Worm (Caenorhabditis elegans) whole organism, L3 larva: ENCODE measurements around the gene txt-13.

Experiments used
- R02D3.7 ChIP-seq: fragments of 150-350 bp; optimal IDR thresholded peaks from 2 replicates; lab custom pipeline; 2014; ENCODE audit warnings: missing biosample characterization, missing genetic modification characterization
- ZK546.5 ChIP-seq: sonication (generic microtip); optimal IDR thresholded peaks from 2 replicates; lab custom pipeline; 2017; ENCODE audit warnings: missing biosample characterization, missing genetic modification characterization
- aly-2 ChIP-seq: fragments of 150-350 bp; optimal IDR thresholded peaks from 2 replicates; lab custom pipeline; 2014; ENCODE audit warnings: missing biosample characterization, missing genetic modification characterization
- ceh-16 ChIP-seq: sonication (generic microtip); optimal IDR thresholded peaks from 2 replicates; lab custom pipeline; 2017; ENCODE audit warnings: missing biosample characterization, missing genetic modification characterization
- ceh-28 ChIP-seq: fragments of 150-350 bp; optimal IDR thresholded peaks from 2 replicates; lab custom pipeline; 2014; ENCODE audit warnings: missing biosample characterization, missing genetic modification reagents, missing genetic modification characterization
- ceh-82 ChIP-seq: fragments of 150-350 bp; optimal IDR thresholded peaks from 2 replicates; lab custom pipeline; 2014; ENCODE audit warnings: missing biosample characterization, missing genetic modification characterization
- ceh-9 ChIP-seq: sonication (generic microtip); optimal IDR thresholded peaks from 2 replicates; lab custom pipeline; 2018; ENCODE audit warnings: missing biosample characterization, missing genetic modification characterization
- egl-5 ChIP-seq: fragments of 150-350 bp; optimal IDR thresholded peaks from 2 replicates; lab custom pipeline; 2017; ENCODE audit warnings: missing biosample characterization, missing genetic modification reagents, missing genetic modification characterization, inconsistent platforms
- elt-2 ChIP-seq: sonication (generic microtip); optimal IDR thresholded peaks from 2 replicates; lab custom pipeline; 2016; ENCODE audit warnings: missing genetic modification reagents, mild to moderate bottlenecking, missing genetic modification characterization, missing compliant biosample characterization
- elt-3 ChIP-seq, 3 experiments: fragments of 150-350 bp in 1 of 3; sonication (generic microtip) in 2 of 3; optimal IDR thresholded peaks; 2 replicates in 2 of 3; 4 replicates in 1 of 3; lab custom pipeline; 2014 to 2017; ENCODE audit warnings: missing biosample characterization in 3 of 3, missing genetic modification characterization in 3 of 3
- eor-1 ChIP-seq, 2 experiments: fragments of 150-350 bp; optimal IDR thresholded peaks; 2 replicates each; lab custom pipeline; 2014 to 2018; ENCODE audit warnings: missing biosample characterization in 2 of 2, missing genetic modification characterization in 2 of 2
- fkh-10 ChIP-seq: sonication (generic microtip); optimal IDR thresholded peaks from 2 replicates; lab custom pipeline; 2017; ENCODE audit warnings: missing biosample characterization, missing genetic modification reagents, missing genetic modification characterization
- hmg-11 ChIP-seq: sonication (generic microtip); optimal IDR thresholded peaks from 2 replicates; lab custom pipeline; 2016; ENCODE audit warnings: missing genetic modification characterization, missing compliant biosample characterization
- lin-15B ChIP-seq: fragments of 150-350 bp; optimal IDR thresholded peaks from 2 replicates; lab custom pipeline; 2014; ENCODE audit warnings: missing biosample characterization, missing genetic modification characterization
- lsy-12 ChIP-seq: sonication (generic microtip); optimal IDR thresholded peaks from 2 replicates; lab custom pipeline; 2016; ENCODE audit warnings: mild to moderate bottlenecking, missing genetic modification characterization, missing compliant biosample characterization
- mdl-1 ChIP-seq: fragments of 150-350 bp; optimal IDR thresholded peaks from 2 replicates; lab custom pipeline; 2014; ENCODE audit warnings: missing biosample characterization, missing genetic modification characterization
- nfya-1 ChIP-seq: sonication (generic microtip); optimal IDR thresholded peaks from 2 replicates; lab custom pipeline; 2017; ENCODE audit warnings: missing genetic modification characterization, mild to moderate bottlenecking, missing compliant biosample characterization, antibody characterized with exemption, moderate library complexity; ENCODE audit not compliant: insufficient read depth
- nhr-23 ChIP-seq: fragments of 150-350 bp; optimal IDR thresholded peaks from 2 replicates; lab custom pipeline; 2014; ENCODE audit warnings: missing biosample characterization, missing genetic modification reagents, missing genetic modification characterization
- nhr-237 ChIP-seq: fragments of 150-350 bp; optimal IDR thresholded peaks from 2 replicates; lab custom pipeline; 2014; ENCODE audit warnings: missing biosample characterization, missing genetic modification characterization
- nhr-25 ChIP-seq: sonication (generic microtip); optimal IDR thresholded peaks from 2 replicates; lab custom pipeline; 2017; ENCODE audit warnings: missing biosample characterization, missing genetic modification characterization
- nhr-28 ChIP-seq: fragments of 150-350 bp; optimal IDR thresholded peaks from 2 replicates; lab custom pipeline; 2014; ENCODE audit warnings: missing biosample characterization, missing genetic modification characterization
- nhr-43 ChIP-seq: sonication (generic microtip); optimal IDR thresholded peaks from 2 replicates; lab custom pipeline; 2016; ENCODE audit warnings: mild to moderate bottlenecking, missing genetic modification characterization, missing compliant biosample characterization; ENCODE audit not compliant: poor library complexity, severe bottlenecking
- nhr-67 ChIP-seq: fragments of 150-350 bp; optimal IDR thresholded peaks from 2 replicates; lab custom pipeline; 2014; ENCODE audit warnings: missing biosample characterization, missing genetic modification characterization
- nhr-76 ChIP-seq: fragments of 150-350 bp; sonication (generic microtip); optimal IDR thresholded peaks from 5 replicates; lab custom pipeline; 2014; ENCODE audit warnings: missing biosample characterization, missing genetic modification characterization
- nhr-77 ChIP-seq: fragments of 150-350 bp; optimal IDR thresholded peaks from 2 replicates; lab custom pipeline; 2014; ENCODE audit warnings: missing biosample characterization, missing genetic modification characterization
- pha-4 ChIP-seq: fragments of 150-350 bp; optimal IDR thresholded peaks from 2 replicates; lab custom pipeline; 2014; ENCODE audit warnings: missing biosample characterization, missing genetic modification reagents, missing genetic modification characterization
- pqm-1 ChIP-seq: fragments of 150-350 bp; optimal IDR thresholded peaks from 2 replicates; lab custom pipeline; 2017; ENCODE audit warnings: missing biosample characterization, missing genetic modification characterization, inconsistent platforms
- sea-2 ChIP-seq: fragments of 150-350 bp; sonication (generic microtip); optimal IDR thresholded peaks from 4 replicates; lab custom pipeline; 2014; ENCODE audit warnings: missing biosample characterization, missing genetic modification reagents, missing genetic modification characterization
- skn-1 ChIP-seq: fragments of 150-350 bp; optimal IDR thresholded peaks from 2 replicates; lab custom pipeline; 2014; ENCODE audit warnings: missing biosample characterization, missing genetic modification characterization
- snpc-4 ChIP-seq: fragments of 150-350 bp; optimal IDR thresholded peaks from 2 replicates; lab custom pipeline; 2014; ENCODE audit warnings: missing biosample characterization, missing genetic modification characterization
- tbx-2 ChIP-seq: sonication (generic microtip); optimal IDR thresholded peaks from 2 replicates; lab custom pipeline; 2016; ENCODE audit warnings: mild to moderate bottlenecking, missing genetic modification characterization, missing compliant biosample characterization
- zag-1 ChIP-seq: fragments of 150-350 bp; optimal IDR thresholded peaks from 2 replicates; lab custom pipeline; 2014; ENCODE audit warnings: missing biosample characterization, missing genetic modification characterization
- ztf-11 ChIP-seq: fragments of 150-350 bp; optimal IDR thresholded peaks from 2 replicates; lab custom pipeline; 2014; ENCODE audit warnings: missing biosample characterization, missing genetic modification characterization

Gene txt-13

DNA sequence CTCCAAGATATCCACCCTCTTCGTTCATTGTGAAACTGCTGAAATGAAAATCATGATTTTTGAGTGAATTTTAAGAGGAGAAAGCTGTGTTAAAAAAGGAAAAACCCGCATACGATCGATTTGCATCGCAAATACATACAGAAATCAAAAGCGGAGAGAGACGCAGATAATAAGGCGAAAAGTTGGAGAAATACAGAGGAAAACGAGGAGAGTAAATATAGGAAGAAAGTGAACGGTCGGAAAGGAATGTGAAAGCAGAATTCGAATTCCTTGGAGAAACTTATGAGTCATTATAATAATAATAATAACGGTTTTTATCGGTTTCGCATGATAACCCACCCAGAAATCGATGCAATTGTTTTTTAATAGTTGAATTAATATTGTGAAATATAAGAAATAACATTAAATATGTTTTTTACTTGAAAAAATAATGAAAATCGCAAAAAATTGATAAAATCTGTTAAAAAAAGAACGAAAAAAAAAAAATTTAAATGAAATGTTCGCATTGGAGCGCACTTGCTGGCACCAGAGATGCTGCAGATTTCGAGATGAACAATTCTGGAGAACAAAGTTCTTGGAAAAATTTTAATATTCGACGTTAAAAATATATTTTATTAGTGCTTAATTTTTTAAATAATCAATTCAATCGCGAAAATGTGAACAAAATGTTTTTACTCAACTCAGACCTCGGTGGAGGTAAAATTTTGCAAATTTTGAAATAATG is 37.0 kb downstream of the txt-13 start, which contains the start of gene ccm-3:
Gene ccm-3, minus strand, starts transcription at position 38 of the 724 bp plus-strand sequence.
- TF ChIP-seq pha-4 (tag; lab: Kevin White, UChicago) (peak; percentile 80), ZK546.5 (tag; lab: Kevin White, UChicago) (no peak), nhr-28 (tag; lab: Kevin White, UChicago) (no peak), mdl-1 (tag; lab: Kevin White, UChicago) (no peak), aly-2 (no peak), nhr-237 (tag; lab: Kevin White, UChicago) (no peak), elt-2 (tag; lab: Kevin White, UChicago) (peak; percentile 43), lin-15B (tag; lab: Kevin White, UChicago) (peak; percentile 72), zag-1 (tag; lab: Kevin White, UChicago) (no peak), eor-1 (tag; optimal IDR thresholded peaks at IDR 0.05; lab: Kevin White, UChicago) (no peak), nhr-77 (no peak), sea-2 (no peak), snpc-4 (tag; lab: Kevin White, UChicago) (no peak), pqm-1 (tag; lab: Kevin White, UChicago) (no peak), hmg-11 (tag; lab: Kevin White, UChicago) (peak; percentile 1), nfya-1 (tag; lab: Kevin White, UChicago) (peak; percentile 31), nhr-23 (peak; percentile 5), ceh-9 (no peak), egl-5 (tag; lab: Kevin White, UChicago) (no peak), elt-3 (tag; optimal IDR thresholded peaks at IDR 0.05; lab: Kevin White, UChicago) (no peak), nhr-25 (tag; lab: Kevin White, UChicago) (no peak), ceh-16 (no peak)

DNA sequence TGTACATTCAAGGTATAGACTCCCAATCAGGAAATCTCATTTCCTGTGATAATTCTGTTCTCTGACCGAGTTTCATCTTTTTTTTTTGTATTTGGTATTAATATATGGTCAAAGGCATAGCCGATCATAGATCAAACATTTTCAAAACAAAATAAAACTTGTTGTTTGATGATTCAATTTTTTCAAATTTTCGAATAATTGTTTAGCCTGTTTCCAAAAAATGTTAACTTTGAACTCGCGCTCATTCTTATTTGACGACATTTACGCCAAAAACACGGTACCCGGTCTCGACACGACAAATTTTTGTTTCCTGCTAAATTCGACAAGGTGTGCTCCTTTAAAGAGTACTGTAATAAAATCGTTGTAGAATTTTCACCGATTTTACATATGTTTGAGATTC is 38.4 kb downstream of the txt-13 start:
- TF ChIP-seq ceh-16 (no peak), hmg-11 (tag; lab: Kevin White, UChicago) (no peak), lsy-12 (tag; lab: Kevin White, UChicago) (no peak), mdl-1 (tag; lab: Kevin White, UChicago) (no peak), fkh-10 (no peak), ceh-82 (tag; lab: Kevin White, UChicago) (no peak), ceh-28 (no peak), ZK546.5 (tag; lab: Kevin White, UChicago) (no peak), egl-5 (tag; lab: Kevin White, UChicago) (no peak), ztf-11 (tag; lab: Kevin White, UChicago) (no peak), nhr-76 (no peak), pqm-1 (tag; lab: Kevin White, UChicago) (no peak), skn-1 (tag; lab: Kevin White, UChicago) (no peak), nhr-67 (tag; lab: Kevin White, UChicago) (no peak), elt-3 (tag; optimal IDR thresholded peaks at IDR 0.05; lab: Kevin White, UChicago) (no peak), nhr-43 (tag; lab: Kevin White, UChicago) (no peak)

DNA sequence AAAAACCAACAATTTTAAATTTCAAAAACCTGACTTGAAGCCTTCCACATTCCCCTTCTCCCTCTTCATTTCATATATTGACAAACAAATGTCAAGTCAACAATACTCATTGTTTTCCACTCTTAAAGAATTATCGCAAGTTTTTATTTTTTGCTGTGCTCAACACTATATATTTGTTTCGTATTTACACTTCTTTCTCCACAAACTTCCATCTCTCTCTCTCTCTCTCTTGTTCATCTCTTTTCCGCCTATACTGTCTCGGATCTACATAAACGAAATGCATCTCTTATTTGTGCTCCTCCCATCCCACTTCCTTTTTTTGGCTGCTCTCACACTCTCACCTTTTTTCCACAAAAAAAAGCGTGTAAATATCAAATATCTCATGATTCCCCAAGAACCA is 42.3 kb downstream of the txt-13 start, which contains the start of gene C14A4.12:
Gene C14A4.12, plus strand, starts transcription at position 301 of the 400 bp plus-strand sequence.
- peak; percentile 90 for TF ChIP-seq pha-4 (tag; lab: Kevin White, UChicago)
- TF ChIP-seq lsy-12 (tag; lab: Kevin White, UChicago) = no peak

DNA sequence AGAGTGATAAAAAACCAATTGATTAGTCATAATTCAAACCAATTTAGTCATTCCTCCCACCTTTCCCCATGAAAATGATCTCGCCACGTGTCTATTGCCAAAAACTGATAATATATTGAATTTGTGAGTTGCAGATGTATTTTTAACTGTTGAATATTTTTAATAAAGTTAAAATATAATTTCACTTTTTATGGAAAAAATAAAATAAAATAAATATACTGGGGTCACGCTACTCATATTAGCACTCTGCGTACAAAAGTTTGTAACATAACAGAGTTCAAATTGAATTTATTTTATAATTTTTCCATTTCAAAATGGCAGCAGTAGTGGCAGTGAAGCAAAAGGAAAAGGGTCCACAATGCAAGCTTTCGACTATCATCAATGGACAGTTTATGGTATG is 47.8 kb downstream of the txt-13 start, which contains the start of gene C14A4.13:
Gene C14A4.13, plus strand, starts transcription at position 301 of the 400 bp plus-strand sequence.
- TF ChIP-seq aly-2 = no peak
- TF ChIP-seq skn-1 (tag; lab: Kevin White, UChicago) = no peak
- TF ChIP-seq tbx-2 (tag; lab: Kevin White, UChicago) = no peak
- no peak for TF ChIP-seq R02D3.7 (tag; lab: Kevin White, UChicago)
- no peak for TF ChIP-seq nhr-28 (tag; lab: Kevin White, UChicago)
- TF ChIP-seq ceh-82 (tag; lab: Kevin White, UChicago) = no peak
- TF ChIP-seq pqm-1 (tag; lab: Kevin White, UChicago) = no peak
- TF ChIP-seq nhr-43 (tag; lab: Kevin White, UChicago) = no peak
- TF ChIP-seq eor-1 (tag; optimal IDR thresholded peaks at IDR 0.05; lab: Kevin White, UChicago) = no peak
